Fruit fly (Drosophila melanogaster): Measurements from ENCODE around the gene CG4367.
A peak's percentile ranks its signal among the peaks of the same experiment; 100 is the strongest.

Gene CG4367

DNA sequence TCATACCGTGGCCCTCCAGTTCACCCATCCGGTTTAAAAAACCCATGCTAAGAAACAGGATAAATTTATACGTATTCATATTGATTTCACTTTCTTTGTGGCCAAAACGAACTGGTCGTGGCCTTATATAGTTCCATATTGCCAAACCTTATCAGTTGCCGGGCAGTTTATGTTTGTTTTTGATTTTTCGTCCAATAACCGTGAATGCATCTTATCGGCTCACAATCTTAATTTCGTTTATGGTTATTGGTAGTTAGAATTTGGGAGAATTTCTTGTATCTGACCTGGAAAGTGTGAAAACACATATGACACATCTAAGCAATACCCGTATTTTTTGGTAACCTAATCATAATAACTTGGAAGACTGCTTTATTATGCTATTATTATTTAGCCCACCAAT, at the start of gene CG4367:
Gene CG4367 (minus strand): TSS at position 101 of the 400 bp plus-strand sequence.
- no peak for TF ChIP-seq CG8319 (GFP tag; optimal IDR thresholded peaks at IDR 0.05)
- no peak for TF ChIP-seq vri (GFP tag; optimal IDR thresholded peaks at IDR 0.05)
- TF ChIP-seq CG6792 (GFP tag; optimal IDR thresholded peaks at IDR 0.05), result no peak
- TF ChIP-seq Hr38 (GFP tag; optimal IDR thresholded peaks at IDR 0.05), result no peak
- TF ChIP-seq pdm3 (GFP tag; optimal IDR thresholded peaks at IDR 0.05), result no peak
- no peak for TF ChIP-seq CG3032 (tag; optimal IDR thresholded peaks at IDR 0.05)
- TF ChIP-seq Eip75B (GFP tag; optimal IDR thresholded peaks at IDR 0.05), result no peak
- no peak for TF ChIP-seq achi (GFP tag; optimal IDR thresholded peaks at IDR 0.05)
- TF ChIP-seq svp (GFP tag), result no peak
- no peak for TF ChIP-seq CG32006 (GFP tag; optimal IDR thresholded peaks at IDR 0.05)

DNA sequence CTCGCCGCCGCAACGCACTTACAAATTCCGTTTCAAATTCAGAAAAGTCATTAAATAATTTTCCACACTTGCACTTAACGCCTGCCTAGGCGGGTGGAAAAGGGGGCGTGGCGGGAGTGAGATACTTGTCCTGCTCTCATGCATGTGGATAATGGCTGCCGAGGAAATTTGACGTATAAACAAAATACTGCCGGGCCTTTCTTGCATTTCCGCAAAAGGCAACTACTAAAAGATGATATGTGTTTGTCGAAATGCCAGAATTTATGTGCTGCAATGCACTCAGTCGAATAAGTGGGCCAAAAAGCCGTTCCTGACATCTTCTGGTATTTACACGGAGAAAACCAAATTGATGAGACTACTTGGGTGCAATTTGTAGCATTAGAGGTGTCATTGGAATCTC, 45.5 kb upstream of the CG4367 start:
- no peak for TF ChIP-seq vri (GFP tag; optimal IDR thresholded peaks at IDR 0.05)
- no peak for TF ChIP-seq CG10669 (GFP tag; optimal IDR thresholded peaks at IDR 0.05)
- TF ChIP-seq Sox14 (GFP tag; optimal IDR thresholded peaks at IDR 0.05), result no peak
- no peak for TF ChIP-seq CG1621 (tag; optimal IDR thresholded peaks at IDR 0.05)
- no peak for TF ChIP-seq Blimp-1 (GFP tag; optimal IDR thresholded peaks at IDR 0.05)
- TF ChIP-seq fd85E (GFP tag; optimal IDR thresholded peaks at IDR 0.05), result no peak
- TF ChIP-seq Hr38 (GFP tag; optimal IDR thresholded peaks at IDR 0.05), result no peak
- no peak for TF ChIP-seq Eip93F (GFP tag; optimal IDR thresholded peaks at IDR 0.05)
- TF ChIP-seq achi (GFP tag; optimal IDR thresholded peaks at IDR 0.05), result no peak
- no peak for TF ChIP-seq CG16779 (tag; optimal IDR thresholded peaks at IDR 0.05)
- no peak for TF ChIP-seq topi (GFP tag; optimal IDR thresholded peaks at IDR 0.05)
- no peak for TF ChIP-seq CG32006 (GFP tag; optimal IDR thresholded peaks at IDR 0.05)
- no peak for TF ChIP-seq fkh (GFP tag; optimal IDR thresholded peaks at IDR 0.05)
- no peak for TF ChIP-seq CG4318 (GFP tag; optimal IDR thresholded peaks at IDR 0.05)
- TF ChIP-seq CG3919 (GFP tag; optimal IDR thresholded peaks at IDR 0.05), result no peak
- no peak for TF ChIP-seq salr (GFP tag; optimal IDR thresholded peaks at IDR 0.05)
- no peak for TF ChIP-seq Hr39 (GFP tag; optimal IDR thresholded peaks at IDR 0.05)
- TF ChIP-seq Ets21C (GFP tag; optimal IDR thresholded peaks at IDR 0.05), result no peak
- TF ChIP-seq CG8319 (GFP tag; optimal IDR thresholded peaks at IDR 0.05), result no peak
- TF ChIP-seq ss (GFP tag; optimal IDR thresholded peaks at IDR 0.05), result no peak

DNA sequence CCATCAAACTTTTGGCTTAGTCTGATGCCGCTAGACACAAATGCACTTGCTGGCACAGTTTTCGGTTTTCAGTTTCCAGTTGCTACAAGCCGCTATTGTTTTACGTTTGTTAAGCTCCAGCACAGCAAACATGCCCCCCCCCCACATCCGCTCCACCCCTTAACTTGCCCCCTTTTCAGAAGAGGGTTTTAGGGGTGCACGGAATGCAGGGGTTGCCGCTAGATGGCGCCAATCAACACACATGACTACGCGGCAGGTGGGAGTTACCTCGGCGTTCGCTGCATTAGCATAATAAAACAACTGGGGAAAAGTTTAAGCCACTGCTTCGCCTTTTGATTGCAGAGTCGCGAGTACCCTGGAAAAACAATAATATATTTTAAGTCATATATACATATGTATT, 42.1 kb upstream of the CG4367 start:
- TF ChIP-seq CG10669 (GFP tag; optimal IDR thresholded peaks at IDR 0.05) (no peak), svp (GFP tag) (peak; percentile 36)

DNA sequence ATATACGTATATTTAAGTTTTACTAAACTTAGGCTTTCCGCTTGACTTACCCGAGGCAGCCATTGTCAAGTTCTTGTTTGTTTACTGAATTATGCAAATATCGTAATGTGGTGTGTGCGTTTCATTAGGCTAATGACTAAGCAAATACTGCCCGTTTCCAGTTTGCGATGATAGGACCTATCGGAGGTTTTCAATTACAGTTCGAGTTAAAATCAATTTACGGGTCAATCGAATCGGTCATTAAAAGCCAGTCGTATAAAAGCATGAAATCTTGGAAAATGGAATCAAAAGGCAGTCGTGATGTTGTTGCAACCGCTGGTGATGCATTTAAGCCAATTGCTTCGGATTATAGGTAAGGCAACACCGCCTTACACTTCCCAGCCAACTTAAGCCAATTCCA, 33.9 kb upstream of the CG4367 start, which contains the start of gene Ir92a:
Gene Ir92a (plus strand): TSS at position 301 of the 400 bp plus-strand sequence.
- TF ChIP-seq CG10631 (GFP tag; optimal IDR thresholded peaks at IDR 0.05) (no peak), CG4318 (GFP tag; optimal IDR thresholded peaks at IDR 0.05) (no peak), topi (GFP tag; optimal IDR thresholded peaks at IDR 0.05) (no peak)

DNA sequence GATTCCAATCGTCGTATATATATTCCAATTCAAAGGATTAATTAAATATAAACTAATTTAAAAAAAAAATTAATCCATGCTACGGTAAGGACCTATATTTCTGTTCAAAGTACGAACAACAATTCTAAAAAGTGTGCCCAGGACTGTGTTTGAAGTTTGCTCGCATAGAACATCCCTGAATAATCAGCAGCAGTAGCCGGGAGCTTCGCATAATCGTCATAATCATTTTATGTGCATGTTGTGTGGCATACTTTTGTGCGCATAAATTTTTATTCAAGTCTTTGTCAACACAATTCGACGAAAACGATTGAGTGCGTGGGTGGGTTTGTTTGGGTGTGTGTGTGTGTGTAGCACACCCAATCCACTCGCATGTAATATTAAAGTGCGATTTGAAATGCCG, 27.9 kb upstream of the CG4367 start:
- TF ChIP-seq CG16779 (tag; optimal IDR thresholded peaks at IDR 0.05) (no peak), CG6808 (GFP tag; optimal IDR thresholded peaks at IDR 0.05) (no peak), fd85E (GFP tag; optimal IDR thresholded peaks at IDR 0.05) (no peak), CG4318 (GFP tag; optimal IDR thresholded peaks at IDR 0.05) (no peak), Blimp-1 (GFP tag; optimal IDR thresholded peaks at IDR 0.05) (no peak), vri (GFP tag; optimal IDR thresholded peaks at IDR 0.05) (no peak), CG3032 (tag; optimal IDR thresholded peaks at IDR 0.05) (no peak)

DNA sequence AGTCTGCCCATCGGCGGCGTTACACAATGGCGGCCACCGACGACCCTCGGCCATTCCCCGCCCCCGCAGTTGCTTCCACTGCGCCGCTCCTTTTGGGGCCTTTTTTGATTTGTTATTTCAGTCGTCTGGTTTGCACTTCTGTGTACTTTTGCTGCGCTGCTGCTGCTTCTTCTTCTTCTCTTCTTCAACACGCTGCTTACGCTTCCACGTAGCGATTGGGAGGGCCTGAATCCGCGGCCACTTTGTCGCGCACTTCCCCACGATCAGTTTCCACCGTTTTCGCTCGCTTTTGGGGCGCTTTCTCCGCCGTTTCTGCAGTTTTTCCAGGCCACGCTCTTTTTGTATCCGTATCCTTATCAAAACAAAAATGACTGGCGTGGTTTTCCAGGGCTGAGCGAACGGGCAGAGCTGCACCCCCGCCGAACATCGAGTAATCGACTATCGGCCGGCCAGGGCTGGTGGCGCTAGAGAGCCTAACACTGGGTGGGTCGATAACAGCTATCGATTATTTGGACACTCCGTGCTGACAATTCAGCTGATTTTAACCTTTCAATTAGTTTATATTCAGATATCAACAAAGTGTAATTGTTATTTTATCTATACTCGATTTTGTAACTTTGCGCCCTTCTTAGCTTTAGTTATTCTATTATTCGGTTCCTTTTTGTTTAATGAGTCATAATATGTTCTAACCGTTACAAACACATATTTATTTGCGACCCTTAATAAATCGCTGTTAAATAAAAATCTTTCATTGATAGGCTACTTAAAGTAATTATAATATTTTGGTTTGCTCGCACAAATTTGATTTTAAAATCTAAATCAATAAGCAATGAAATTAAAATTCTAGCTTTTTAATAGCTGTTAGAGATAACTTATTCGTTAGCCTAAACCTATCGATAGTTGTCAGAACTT, 23.1 kb upstream of the CG4367 start, which contains the start of the genes CG4360 and Sirt2:
Gene CG4360 (minus strand): TSS at position 432 of the 912 bp plus-strand sequence.
Gene Sirt2 (plus strand): TSS at position 894 of the 912 bp plus-strand sequence.
- TF ChIP-seq CG32006 (GFP tag; optimal IDR thresholded peaks at IDR 0.05) (no peak), eg (GFP tag; IDR thresholded peaks at IDR 0.05) (peak; percentile 43; the same call in 2 of the 3 replicates), OdsH (GFP tag; optimal IDR thresholded peaks at IDR 0.05) (no peak), CG16779 (tag; optimal IDR thresholded peaks at IDR 0.05) (no peak), lz (GFP tag; optimal IDR thresholded peaks at IDR 0.05) (peak; percentile 34), achi (GFP tag; optimal IDR thresholded peaks at IDR 0.05) (peak; percentile 16), Lpt (GFP tag; optimal IDR thresholded peaks at IDR 0.05) (no peak), CG34406 (GFP tag; optimal IDR thresholded peaks at IDR 0.05) (no peak), CG6792 (GFP tag; optimal IDR thresholded peaks at IDR 0.05) (peak; percentile 30), Hr38 (GFP tag; optimal IDR thresholded peaks at IDR 0.05) (no peak), Sox14 (GFP tag; optimal IDR thresholded peaks at IDR 0.05) (peak; percentile 34), Gug (GFP tag; IDR thresholded peaks at IDR 0.05) (no peak), CG6276 (GFP tag; optimal IDR thresholded peaks at IDR 0.05) (no peak), CG7368 (GFP tag; optimal IDR thresholded peaks at IDR 0.05) (no peak), Sox15 (GFP tag; optimal IDR thresholded peaks at IDR 0.05) (no peak), svp (GFP tag) (no peak), Eip75B (GFP tag; optimal IDR thresholded peaks at IDR 0.05) (no peak), Eip78C (GFP tag) (no peak), CG6808 (GFP tag; optimal IDR thresholded peaks at IDR 0.05) (no peak), CG8119 (GFP tag; IDR thresholded peaks at IDR 0.05) (no peak)

Measured in whole organism, prepupa.